Worm (Caenorhabditis elegans) whole organism, L4 larva: ENCODE data around the gene nex-4.
A peak's percentile ranks its signal among the peaks of the same experiment; 100 is the strongest.

Experiments
- F26F4.8 ChIP-seq: fragments of 200-800 bp; sonication (Bioruptor generic); conservative IDR thresholded peaks from 2 replicates; pipeline ENCODE4 v1.3.6; 2022; ENCODE audit warnings: missing genetic modification characterization, missing compliant biosample characterization
- R02D3.7 ChIP-seq: fragments of 150-350 bp; sonication (generic microtip); optimal IDR thresholded peaks from 3 replicates; lab custom pipeline; 2014; ENCODE audit warnings: missing biosample characterization, missing genetic modification characterization
- T20F7.1 ChIP-seq: fragments of 200-800 bp; sonication (Bioruptor generic); optimal IDR thresholded peaks from 2 replicates; lab custom pipeline; 2018; ENCODE audit warnings: mild to moderate bottlenecking, missing genetic modification characterization, missing compliant biosample characterization
- Y105C5A.15 ChIP-seq: fragments of 200-800 bp; sonication (Bioruptor generic); IDR thresholded peaks from 2 replicates; pipeline ENCODE4 v1.3.6; 2022; ENCODE audit warnings: missing genetic modification characterization, missing compliant biosample characterization
- Y5F2A.4 ChIP-seq: fragments of 200-800 bp; sonication (Bioruptor generic); optimal IDR thresholded peaks from 2 replicates; lab custom pipeline; 2018; ENCODE audit warnings: mild to moderate bottlenecking, missing genetic modification characterization, missing compliant biosample characterization
- Y75B8A.6 ChIP-seq: fragments of 200-800 bp; sonication (Bioruptor generic); IDR thresholded peaks from 2 replicates; pipeline ENCODE4 v1.3.6; 2022; ENCODE audit warnings: missing genetic modification reagents, missing genetic modification characterization, missing compliant biosample characterization
- ZK337.2 ChIP-seq: fragments of 200-800 bp; sonication (Bioruptor generic); IDR thresholded peaks from 2 replicates; pipeline ENCODE4 v1.3.6; 2022; ENCODE audit warnings: missing genetic modification reagents, missing genetic modification characterization, missing compliant biosample characterization
- aha-1 ChIP-seq: fragments of 150-350 bp; peaks from one replicate; lab custom pipeline; 2014; ENCODE audit warnings: missing biosample characterization, missing genetic modification characterization
- ama-1 ChIP-seq: fragments of 150-350 bp; optimal IDR thresholded peaks from 2 replicates; lab custom pipeline; 2014; ENCODE audit warnings: inconsistent platforms, mixed read lengths
- ceh-44 ChIP-seq: fragments of 200-800 bp; sonication (Bioruptor generic); IDR thresholded peaks from 2 replicates; pipeline ENCODE4 v1.3.6; 2022; ENCODE audit warnings: missing genetic modification reagents, missing genetic modification characterization, missing compliant biosample characterization
- ceh-82 ChIP-seq: sonication (generic microtip); optimal IDR thresholded peaks from 2 replicates; lab custom pipeline; 2017; ENCODE audit warnings: missing biosample characterization, missing genetic modification characterization
- ces-1 ChIP-seq: fragments of 150-350 bp; sonication (generic microtip); optimal IDR thresholded peaks from 4 replicates; lab custom pipeline; 2014; ENCODE audit warnings: missing biosample characterization, missing genetic modification reagents, missing genetic modification characterization
- ctbp-1 ChIP-seq: fragments of 200-800 bp; sonication (Bioruptor generic); IDR thresholded peaks from 2 replicates; pipeline ENCODE4 v1.3.6; 2022; ENCODE audit warnings: missing genetic modification reagents, missing genetic modification characterization, missing compliant biosample characterization
- dmd-8 ChIP-seq: fragments of 200-800 bp; sonication (Bioruptor generic); IDR thresholded peaks from 2 replicates; pipeline ENCODE4 v1.3.6; 2022; ENCODE audit warnings: missing genetic modification characterization, missing compliant biosample characterization
- dmd-9 ChIP-seq: fragments of 200-800 bp; sonication (Bioruptor generic); IDR thresholded peaks from 2 replicates; pipeline ENCODE4 v1.3.6; 2022; ENCODE audit warnings: missing genetic modification reagents, missing genetic modification characterization, missing compliant biosample characterization
- dpl-1 ChIP-seq: fragments of 150-350 bp; optimal IDR thresholded peaks from 2 replicates; lab custom pipeline; 2014; ENCODE audit warnings: missing biosample characterization, missing genetic modification reagents, missing genetic modification characterization
- dve-1 ChIP-seq: sonication (generic microtip); optimal IDR thresholded peaks from 2 replicates; lab custom pipeline; 2017; ENCODE audit warnings: antibody characterized with exemption, mild to moderate bottlenecking, missing genetic modification characterization, missing compliant biosample characterization; ENCODE audit not compliant: insufficient read depth
- egl-27 ChIP-seq: sonication (generic microtip); optimal IDR thresholded peaks from 3 replicates; lab custom pipeline; 2017; ENCODE audit warnings: missing biosample characterization, missing genetic modification reagents, missing genetic modification characterization
- fos-1 ChIP-seq: fragments of 150-350 bp; optimal IDR thresholded peaks from 2 replicates; lab custom pipeline; 2014; ENCODE audit warnings: missing biosample characterization, missing genetic modification characterization
- hlh-11 ChIP-seq: fragments of 200-800 bp; sonication (Bioruptor generic); optimal IDR thresholded peaks from 2 replicates; lab custom pipeline; 2018; ENCODE audit warnings: mild to moderate bottlenecking, missing genetic modification characterization, missing compliant biosample characterization
- hlh-30 ChIP-seq: sonication (generic microtip); optimal IDR thresholded peaks from 2 replicates; lab custom pipeline; 2017; ENCODE audit warnings: antibody characterized with exemption, mild to moderate bottlenecking, missing genetic modification characterization, missing compliant biosample characterization; ENCODE audit not compliant: insufficient read depth
- lim-7 ChIP-seq: fragments of 200-800 bp; sonication (Bioruptor generic); IDR thresholded peaks from 2 replicates; pipeline ENCODE4 v1.3.6; 2022; ENCODE audit warnings: missing genetic modification characterization, missing compliant biosample characterization
- lin-13 ChIP-seq: fragments of 150-350 bp; optimal IDR thresholded peaks from 2 replicates; lab custom pipeline; 2014; ENCODE audit warnings: missing biosample characterization, missing genetic modification reagents, missing genetic modification characterization
- lin-15B ChIP-seq: fragments of 150-350 bp; sonication (generic microtip); optimal IDR thresholded peaks from 3 replicates; lab custom pipeline; 2014; ENCODE audit warnings: missing biosample characterization, missing genetic modification characterization
- lin-39 ChIP-seq: fragments of 150-350 bp; optimal IDR thresholded peaks from 2 replicates; lab custom pipeline; 2014; ENCODE audit warnings: missing biosample characterization, missing genetic modification reagents, missing genetic modification characterization
- lir-3 ChIP-seq: sonication (generic microtip); optimal IDR thresholded peaks from 2 replicates; lab custom pipeline; 2016; ENCODE audit warnings: mild to moderate bottlenecking, missing genetic modification characterization, missing compliant biosample characterization
- lsy-2 ChIP-seq, 2 experiments: fragments of 150-350 bp in 1 of 2; sonication (generic microtip) in 1 of 2; optimal IDR thresholded peaks; 2 replicates each; lab custom pipeline; 2014 to 2017; ENCODE audit warnings: missing biosample characterization in 2 of 2, missing genetic modification characterization in 2 of 2
- mdl-1 ChIP-seq, 2 experiments: fragments of 150-350 bp in 1 of 2; sonication (generic microtip) in 1 of 2; optimal IDR thresholded peaks; 2 replicates each; lab custom pipeline; 2014 to 2017; ENCODE audit warnings: missing biosample characterization in 2 of 2, missing genetic modification characterization in 2 of 2
- mep-1 ChIP-seq: fragments of 150-350 bp; sonication (generic microtip); optimal IDR thresholded peaks from 3 replicates; lab custom pipeline; 2014; ENCODE audit warnings: missing biosample characterization, missing genetic modification characterization
- mes-2 ChIP-seq: sonication (generic microtip); optimal IDR thresholded peaks from 2 replicates; lab custom pipeline; 2016; ENCODE audit warnings: missing genotype, mild to moderate bottlenecking, missing genetic modification characterization, missing compliant biosample characterization; ENCODE audit not compliant: poor library complexity, severe bottlenecking
- mxl-3 ChIP-seq: fragments of 200-800 bp; sonication (Bioruptor generic); optimal IDR thresholded peaks from 2 replicates; lab custom pipeline; 2018; ENCODE audit warnings: mild to moderate bottlenecking, missing genetic modification characterization, missing compliant biosample characterization
- nhr-25 ChIP-seq: sonication (generic microtip); optimal IDR thresholded peaks from 2 replicates; lab custom pipeline; 2017; ENCODE audit warnings: missing genetic modification characterization, mild to moderate bottlenecking, missing compliant biosample characterization, antibody characterized with exemption, moderate library complexity, borderline replicate concordance; ENCODE audit not compliant: insufficient read depth
- nhr-28 ChIP-seq: fragments of 150-350 bp; optimal IDR thresholded peaks from 2 replicates; lab custom pipeline; 2014; ENCODE audit warnings: missing biosample characterization, missing genetic modification characterization
- nhr-41 ChIP-seq: fragments of 200-800 bp; sonication (Bioruptor generic); IDR thresholded peaks from 2 replicates; pipeline ENCODE4 v1.3.6; 2022; ENCODE audit warnings: missing genetic modification reagents, missing genetic modification characterization, missing compliant biosample characterization
- nhr-77 ChIP-seq: fragments of 150-350 bp; optimal IDR thresholded peaks from 2 replicates; lab custom pipeline; 2014; ENCODE audit warnings: missing biosample characterization, missing genetic modification characterization
- pha-4 ChIP-seq, 2 experiments: fragments of 150-350 bp in 1 of 2; fragments of 200-800 bp in 1 of 2; sonication (Bioruptor generic) in 1 of 2; IDR thresholded peaks in 1 of 2; optimal IDR thresholded peaks in 1 of 2; 2 replicates each; pipeline versions ENCODE4 v1.3.6 to Lab custom; 2014 to 2022; ENCODE audit warnings: missing genetic modification characterization in 2 of 2, missing genetic modification reagents in 2 of 2, missing biosample characterization in 1 of 2, missing compliant biosample characterization in 1 of 2
- pqm-1 ChIP-seq: sonication (generic microtip); optimal IDR thresholded peaks from 2 replicates; lab custom pipeline; 2017; ENCODE audit warnings: missing biosample characterization, missing genetic modification characterization
- sdz-12 ChIP-seq: fragments of 200-800 bp; sonication (Bioruptor generic); optimal IDR thresholded peaks from 2 replicates; lab custom pipeline; 2018; ENCODE audit warnings: mild to moderate bottlenecking, missing genetic modification characterization, missing compliant biosample characterization
- set-16 ChIP-seq: fragments of 200-800 bp; sonication (Bioruptor generic); IDR thresholded peaks from 2 replicates; pipeline ENCODE4 v1.3.6; 2022; ENCODE audit warnings: missing genetic modification reagents, missing genetic modification characterization, missing compliant biosample characterization
- snpc-4 ChIP-seq: fragments of 150-350 bp; optimal IDR thresholded peaks from 2 replicates; lab custom pipeline; 2014; ENCODE audit warnings: missing biosample characterization, missing genetic modification characterization
- spr-1 ChIP-seq: sonication (generic microtip); optimal IDR thresholded peaks from 2 replicates; lab custom pipeline; 2016; ENCODE audit warnings: mild to moderate bottlenecking, missing genetic modification characterization, missing compliant biosample characterization
- zag-1 ChIP-seq: fragments of 150-350 bp; optimal IDR thresholded peaks from 2 replicates; lab custom pipeline; 2014; ENCODE audit warnings: missing biosample characterization, missing genetic modification characterization
- zfp-3 ChIP-seq: fragments of 200-800 bp; sonication (Bioruptor generic); conservative IDR thresholded peaks from 2 replicates; pipeline ENCODE4 v1.3.6; 2022; ENCODE audit warnings: missing genetic modification reagents, missing genetic modification characterization, missing compliant biosample characterization

The nex-4 gene

ce11 chrV:4810653-4811052 lies 40.6 kb upstream of the nex-4 start (continued):
- TF ChIP-seq R02D3.7 (tag; lab: Kevin White, UChicago) (no peak), lir-3 (tag; lab: Kevin White, UChicago) (no peak), lin-13 (no peak), snpc-4 (no peak), dmd-8 (GFP tag; lab: Robert Waterston, UW) (no peak)

- TF ChIP-seq lin-39 (no peak), lir-3 (tag; lab: Kevin White, UChicago) (no peak), snpc-4 (no peak), nhr-41 (GFP tag; lab: Robert Waterston, UW) (no peak), T20F7.1 (no peak), Y105C5A.15 (no peak), ces-1 (GFP tag; lab: Kevin White, UChicago) (no peak), spr-1 (tag; lab: Kevin White, UChicago) (no peak)
Observed at ce11 chrV:4813825-4814224, 37.4 kb upstream of the nex-4 start.

ce11 chrV:4818563-4818962 lies 32.7 kb upstream of the nex-4 start, which contains the start of gene ccep-97:
Gene ccep-97, minus strand, starts transcription at chrV:4818663.
- TF ChIP-seq lim-7 (0 out of 2 replicates have a peak, but pooled peaks have one; percentile 55), F26F4.8 (GFP tag; lab: Robert Waterston, UW) (no peak), mep-1 (no peak), pha-4 (GFP tag; IDR thresholded peaks at IDR 0.05; lab: Robert Waterston, UW) (peak; percentile 17; the same call in 1 of the 2 replicates), pha-4 (tag; optimal IDR thresholded peaks at IDR 0.05; lab: Kevin White, UChicago) (no peak), pqm-1 (tag; lab: Kevin White, UChicago) (no peak), ama-1 (lab: Kevin White, UChicago) (peak; percentile 49), Y5F2A.4 (no peak), nhr-28 (tag; lab: Kevin White, UChicago) (peak; percentile 20)

- no peak for TF ChIP-seq ctbp-1 (GFP tag; lab: Robert Waterston, UW)
- peak; percentile 25 for TF ChIP-seq nhr-28 (tag; lab: Kevin White, UChicago)
- peak; percentile 57 for TF ChIP-seq aha-1
- TF ChIP-seq zag-1 = no peak
- TF ChIP-seq mxl-3 (GFP tag; lab: Kevin White, UChicago) = peak; percentile 80
- TF ChIP-seq mep-1 = peak; percentile 18
- peak; percentile 43 for TF ChIP-seq mes-2
- peak in 1 of 2 experiments; percentile 70 for TF ChIP-seq mdl-1 (tag; optimal IDR thresholded peaks at IDR 0.05; lab: Kevin White, UChicago)
- no peak for TF ChIP-seq sdz-12 (GFP tag; lab: Kevin White, UChicago)
- TF ChIP-seq lin-13 = peak; percentile 18
- peak; percentile 30 for TF ChIP-seq nhr-77 (tag; lab: Kevin White, UChicago)
- TF ChIP-seq hlh-30 = peak; percentile 75
- peak; percentile 58 for TF ChIP-seq hlh-11 (tag; lab: Kevin White, UChicago)
- TF ChIP-seq dve-1 = peak; percentile 51
- TF ChIP-seq lsy-2 (tag; optimal IDR thresholded peaks at IDR 0.05; lab: Kevin White, UChicago) = peak in 1 of 2 experiments; percentile 14
- no peak for TF ChIP-seq lin-15B
Observed at ce11 chrV:4820601-4821000, 30.6 kb upstream of the nex-4 start.

- TF ChIP-seq F26F4.8 (GFP tag; lab: Robert Waterston, UW) (no peak), Y75B8A.6 (no peak), pqm-1 (tag; lab: Kevin White, UChicago) (no peak), nhr-77 (tag; lab: Kevin White, UChicago) (no peak), ZK337.2 (GFP tag; lab: Robert Waterston, UW) (no peak), dmd-9 (GFP tag; lab: Robert Waterston, UW) (no peak), dpl-1 (GFP tag; lab: Kevin White, UChicago) (no peak), mep-1 (no peak), set-16 (GFP tag; lab: Robert Waterston, UW) (no peak), fos-1 (tag; lab: Kevin White, UChicago) (no peak), ceh-44 (GFP tag; lab: Robert Waterston, UW) (no peak), nhr-25 (tag; lab: Kevin White, UChicago) (no peak), egl-27 (tag; lab: Kevin White, UChicago) (no peak), zfp-3 (GFP tag; lab: Robert Waterston, UW) (no peak), Y5F2A.4 (no peak), ceh-82 (tag; lab: Kevin White, UChicago) (no peak)
Observed at ce11 chrV:4823323-4823682, 27.9 kb upstream of the nex-4 start, which contains the start of gene adss-1. Gene adss-1, minus strand, starts transcription at chrV:4823423.
